Fruit fly (Drosophila melanogaster) whole organism, embryonic: ENCODE results near the gene CG1628.

Source experiments
- Aef1 ChIP-seq: fragments of 200-800 bp; sonication (Bioruptor generic); IDR thresholded peaks from 3 replicates; pipeline ENCODE4 v1.3.6; 2022; ENCODE audit warnings: missing biosample characterization, missing genetic modification characterization
- Atf3 ChIP-seq: fragments of 200-800 bp; sonication (Bioruptor generic); optimal IDR thresholded peaks from 3 replicates; lab custom pipeline; 2016; ENCODE audit warnings: missing biosample characterization, missing genetic modification characterization
- Atf6 ChIP-seq: fragments of 200-800 bp; sonication (Bioruptor generic); IDR thresholded peaks from 2 replicates; pipeline ENCODE4 v1.3.6; 2022; ENCODE audit warnings: missing biosample characterization, missing genetic modification characterization
- B-H1 ChIP-seq: fragments of 200-800 bp; sonication (Bioruptor generic); IDR thresholded peaks from 3 replicates; pipeline ENCODE4 v1.3.6; 2022; ENCODE audit warnings: missing biosample characterization, missing genetic modification characterization
- BEAF-32 ChIP-seq: fragments of 200-800 bp; sonication (Bioruptor generic); optimal IDR thresholded peaks from 3 replicates; lab custom pipeline; 2017; ENCODE audit warnings: missing biosample characterization, missing genetic modification characterization, mild to moderate bottlenecking, moderate library complexity, missing genetic modification reagents
- CG10366 ChIP-seq: fragments of 200-800 bp; sonication (Bioruptor generic); IDR thresholded peaks from 2 replicates; pipeline ENCODE4 v1.3.6; 2022; ENCODE audit warnings: missing biosample characterization, missing genetic modification characterization
- CG11560 ChIP-seq: fragments of 200-800 bp; sonication (Bioruptor generic); IDR thresholded peaks from 3 replicates; pipeline ENCODE4 v1.3.6; 2022; ENCODE audit warnings: missing biosample characterization, missing genetic modification characterization
- CG12219 ChIP-seq: fragments of 200-800 bp; sonication (Bioruptor generic); optimal IDR thresholded peaks from 3 replicates; lab custom pipeline; 2018; ENCODE audit warnings: missing biosample characterization, mild to moderate bottlenecking, missing genetic modification characterization
- CG12299 ChIP-seq: fragments of 200-800 bp; sonication (Bioruptor generic); optimal IDR thresholded peaks from 2 replicates; lab custom pipeline; 2018; ENCODE audit warnings: missing biosample characterization, mild to moderate bottlenecking, missing genetic modification characterization
- CG12391 ChIP-seq: fragments of 200-800 bp; sonication (Bioruptor generic); optimal IDR thresholded peaks from 3 replicates; lab custom pipeline; 2018; ENCODE audit warnings: missing biosample characterization, mild to moderate bottlenecking, missing genetic modification characterization, moderate library complexity
- CG2116 ChIP-seq: fragments of 200-800 bp; sonication (Bioruptor generic); optimal IDR thresholded peaks from 3 replicates; lab custom pipeline; 2018; ENCODE audit warnings: missing biosample characterization, mild to moderate bottlenecking, missing genetic modification characterization
- CG30431 ChIP-seq: fragments of 200-800 bp; sonication (Bioruptor generic); optimal IDR thresholded peaks from 2 replicates; lab custom pipeline; 2017; ENCODE audit warnings: missing biosample characterization, missing genetic modification characterization
- CG34376 ChIP-seq: fragments of 200-800 bp; sonication (Bioruptor generic); optimal IDR thresholded peaks from 2 replicates; lab custom pipeline; 2018; ENCODE audit warnings: missing biosample characterization, mild to moderate bottlenecking, missing genetic modification characterization
- CG5953 ChIP-seq: fragments of 200-800 bp; sonication (Bioruptor generic); IDR thresholded peaks from 2 replicates; pipeline ENCODE4 v1.3.6; 2022; ENCODE audit warnings: missing biosample characterization, missing genetic modification characterization
- CG8359 ChIP-seq: fragments of 200-800 bp; sonication (Bioruptor generic); optimal IDR thresholded peaks from 2 replicates; lab custom pipeline; 2017; ENCODE audit warnings: missing biosample characterization, mild to moderate bottlenecking, missing genetic modification characterization, borderline replicate concordance
- CG8478 ChIP-seq: fragments of >200 bp; optimal IDR thresholded peaks from 2 replicates; lab custom pipeline; 2018
- CG9932 ChIP-seq: fragments of 200-800 bp; sonication (Bioruptor generic); IDR thresholded peaks from 2 replicates; pipeline ENCODE4 v1.3.6; 2022; ENCODE audit warnings: missing biosample characterization, missing genetic modification characterization
- Deaf1 ChIP-seq: fragments of 200-800 bp; optimal IDR thresholded peaks from 3 replicates; lab custom pipeline; 2019; ENCODE audit warnings: missing biosample characterization, mild to moderate bottlenecking, missing genetic modification characterization, moderate library complexity
- Dek ChIP-seq: fragments of 200-800 bp; sonication (Bioruptor generic); optimal IDR thresholded peaks from 3 replicates; lab custom pipeline; 2019; ENCODE audit warnings: missing biosample characterization, mild to moderate bottlenecking, missing genetic modification characterization, moderate library complexity
- Dfd ChIP-seq, 2 experiments: fragments of >200 bp; optimal IDR thresholded peaks; 2 replicates each; lab custom pipeline; 2017; ENCODE audit warnings: missing biosample characterization in 2 of 2, missing genetic modification characterization in 2 of 2
- Dip2 ChIP-seq: fragments of 200-800 bp; sonication (Bioruptor generic); IDR thresholded peaks from 2 replicates; pipeline ENCODE4 v1.3.6; 2022; ENCODE audit warnings: missing biosample characterization, missing genetic modification characterization
- H15 ChIP-seq: fragments of 200-800 bp; sonication (Bioruptor generic); IDR thresholded peaks from 3 replicates; pipeline ENCODE4 v1.3.6; 2022; ENCODE audit warnings: missing biosample characterization, missing genetic modification characterization
- NFAT ChIP-seq: fragments of 200-800 bp; sonication (Bioruptor generic); IDR thresholded peaks from 2 replicates; pipeline ENCODE4 v1.3.6; 2022; ENCODE audit warnings: missing biosample characterization, missing genetic modification characterization
- NK7.1 ChIP-seq: fragments of 200-800 bp; sonication (Bioruptor generic); optimal IDR thresholded peaks from 3 replicates; lab custom pipeline; 2016; ENCODE audit warnings: missing biosample characterization, missing genetic modification characterization
- Nf-YC ChIP-seq: fragments of 200-800 bp; optimal IDR thresholded peaks from 3 replicates; lab custom pipeline; 2019; ENCODE audit warnings: missing biosample characterization, mild to moderate bottlenecking, missing genetic modification characterization, moderate library complexity
- PHDP ChIP-seq: fragments of 200-800 bp; sonication (Bioruptor generic); optimal IDR thresholded peaks from 3 replicates; lab custom pipeline; 2018; ENCODE audit warnings: missing biosample characterization, mild to moderate bottlenecking, missing genetic modification characterization, moderate library complexity
- Stat92E ChIP-seq, 3 experiments: fragments of >200 bp in 2 of 3; fragments of 200-800 bp in 1 of 3; sonication (Bioruptor generic) in 1 of 3; optimal IDR thresholded peaks; 2 replicates each; lab custom pipeline; 2017 to 2019; ENCODE audit warnings: missing biosample characterization in 3 of 3, missing genetic modification characterization in 3 of 3, mild to moderate bottlenecking in 1 of 3, moderate library complexity in 1 of 3
- TFAM ChIP-seq: fragments of 200-800 bp; sonication (Bioruptor generic); optimal IDR thresholded peaks from 2 replicates; lab custom pipeline; 2017; ENCODE audit warnings: missing biosample characterization, missing genetic modification characterization, inconsistent platforms
- Tbp ChIP-seq: fragments of >200 bp; optimal IDR thresholded peaks from 2 replicates; lab custom pipeline; 2018; ENCODE audit warnings: missing biosample characterization, missing genetic modification characterization
- Usf ChIP-seq: fragments of 200-800 bp; sonication (Bioruptor generic); optimal IDR thresholded peaks from 2 replicates; lab custom pipeline; 2017; ENCODE audit warnings: missing genotype, missing biosample characterization, missing genetic modification characterization
- bab2 ChIP-seq: fragments of 200-800 bp; sonication (Bioruptor generic); optimal IDR thresholded peaks from 2 replicates; lab custom pipeline; 2016; ENCODE audit warnings: missing biosample characterization, missing genetic modification characterization
- bcd ChIP-seq: fragments of 200-800 bp; sonication (Bioruptor generic); optimal IDR thresholded peaks from 2 replicates; lab custom pipeline; 2017; ENCODE audit warnings: missing biosample characterization, mild to moderate bottlenecking, missing genetic modification characterization
- br ChIP-seq: fragments of >200 bp; optimal IDR thresholded peaks from 2 replicates; lab custom pipeline; 2017
- btn ChIP-seq: fragments of 200-800 bp; sonication (Bioruptor generic); optimal IDR thresholded peaks from 2 replicates; lab custom pipeline; 2016; ENCODE audit warnings: missing biosample characterization, missing genetic modification characterization
- cas ChIP-seq: fragments of 200-800 bp; sonication (Bioruptor generic); IDR thresholded peaks from 2 replicates; pipeline ENCODE4 v1.3.6; 2022; ENCODE audit warnings: missing biosample characterization, missing genetic modification characterization
- chif ChIP-seq, 2 experiments: fragments of 200-800 bp; sonication (Bioruptor generic); optimal IDR thresholded peaks; 3 replicates each; lab custom pipeline; 2016; ENCODE audit warnings: missing biosample characterization in 2 of 2, missing genetic modification characterization in 2 of 2
- crol ChIP-seq: fragments of 200-800 bp; sonication (Bioruptor generic); IDR thresholded peaks from 2 replicates; pipeline ENCODE4 v1.3.6; 2022; ENCODE audit warnings: missing biosample characterization, missing genetic modification characterization
- dm ChIP-seq: fragments of 200-800 bp; sonication (Bioruptor generic); optimal IDR thresholded peaks from 3 replicates; lab custom pipeline; 2016; ENCODE audit warnings: missing biosample characterization, missing genetic modification characterization
- gfzf ChIP-seq: fragments of 200-800 bp; sonication (Bioruptor generic); optimal IDR thresholded peaks from 2 replicates; lab custom pipeline; 2016; ENCODE audit warnings: missing biosample characterization, mild to moderate bottlenecking, missing genetic modification characterization, moderate library complexity
- ham ChIP-seq: fragments of 200-800 bp; sonication (Bioruptor generic); IDR thresholded peaks from 2 replicates; pipeline ENCODE4 v1.3.6; 2022; ENCODE audit warnings: missing biosample characterization, missing genetic modification characterization
- insv ChIP-seq, 2 experiments: fragments of 200-800 bp; sonication (Bioruptor generic); optimal IDR thresholded peaks; 3 replicates each; lab custom pipeline; 2016 to 2018; ENCODE audit warnings: missing biosample characterization in 2 of 2, missing genetic modification characterization in 2 of 2
- jumu ChIP-seq: fragments of 200-800 bp; sonication (Bioruptor generic); optimal IDR thresholded peaks from 3 replicates; lab custom pipeline; 2016; ENCODE audit warnings: missing biosample characterization, missing genetic modification characterization
- kah ChIP-seq: fragments of 200-800 bp; sonication (Bioruptor generic); optimal IDR thresholded peaks from 2 replicates; lab custom pipeline; 2018; ENCODE audit warnings: missing biosample characterization, mild to moderate bottlenecking, missing genetic modification characterization
- klu ChIP-seq: fragments of 200-800 bp; sonication (Bioruptor generic); IDR thresholded peaks from 2 replicates; pipeline ENCODE4 v1.3.6; 2022; ENCODE audit warnings: missing biosample characterization, missing genetic modification characterization
- maf-S ChIP-seq: fragments of 200-800 bp; sonication (Bioruptor generic); optimal IDR thresholded peaks from 2 replicates; lab custom pipeline; 2016; ENCODE audit warnings: missing biosample characterization, missing genetic modification characterization
- mld ChIP-seq: fragments of 200-800 bp; sonication (Bioruptor generic); IDR thresholded peaks from 3 replicates; pipeline ENCODE4 v1.3.6; 2022; ENCODE audit warnings: missing biosample characterization, missing genetic modification characterization; ENCODE audit not compliant: partially characterized antibody
- nom ChIP-seq: fragments of 200-800 bp; sonication (Bioruptor generic); optimal IDR thresholded peaks from 2 replicates; lab custom pipeline; 2017; ENCODE audit warnings: missing biosample characterization, missing genetic modification characterization, mild to moderate bottlenecking, moderate library complexity, missing genetic modification reagents
- pb ChIP-seq: fragments of 200-800 bp; sonication (Bioruptor generic); optimal IDR thresholded peaks from 3 replicates; lab custom pipeline; 2016; ENCODE audit warnings: missing biosample characterization, missing genetic modification characterization
- phol ChIP-seq: fragments of 200-800 bp; sonication (Bioruptor generic); optimal IDR thresholded peaks from 3 replicates; lab custom pipeline; 2018; ENCODE audit warnings: missing biosample characterization, mild to moderate bottlenecking, missing genetic modification characterization, moderate library complexity
- scrt ChIP-seq: fragments of 200-800 bp; sonication (Bioruptor generic); optimal IDR thresholded peaks from 2 replicates; lab custom pipeline; 2018; ENCODE audit warnings: missing biosample characterization, mild to moderate bottlenecking, missing genetic modification characterization, moderate library complexity
- shn ChIP-seq: fragments of 200-800 bp; sonication (Bioruptor generic); optimal IDR thresholded peaks from 3 replicates; lab custom pipeline; 2016; ENCODE audit warnings: missing biosample characterization, missing genetic modification characterization
- tio ChIP-seq: fragments of 200-800 bp; sonication (Bioruptor generic); optimal IDR thresholded peaks from 2 replicates; lab custom pipeline; 2017; ENCODE audit warnings: missing biosample characterization, missing genetic modification characterization, inconsistent platforms
- wdn ChIP-seq: fragments of 200-800 bp; sonication (Bioruptor generic); IDR thresholded peaks from 2 replicates; pipeline ENCODE4 v1.3.6; 2022; ENCODE audit warnings: missing biosample characterization, missing genetic modification characterization

The CG1628 gene

dm6 chrX:10564145-10564544 is 38.4 kb downstream of the CG1628 start (continued):
- TF ChIP-seq nom (GFP tag; lab: Kevin White, UChicago), result no peak
- TF ChIP-seq klu, result no peak
- no peak for TF ChIP-seq dm (GFP tag; lab: Kevin White, UChicago)
- TF ChIP-seq mld (GFP tag; lab: Robert Waterston, UW), result no peak
- no peak for TF ChIP-seq crol (GFP tag; lab: Robert Waterston, UW)
- TF ChIP-seq PHDP, result no peak
- no peak for TF ChIP-seq wdn
- no peak for TF ChIP-seq Dek (tag; lab: Kevin White, UChicago)
- TF ChIP-seq Stat92E (GFP tag; optimal IDR thresholded peaks at IDR 0.05; lab: Kevin White, UChicago), result no peak
- TF ChIP-seq Nf-YC (tag; lab: Kevin White, UChicago), result no peak
- TF ChIP-seq H15 (GFP tag; lab: Robert Waterston, UW), result no peak
- TF ChIP-seq maf-S (GFP tag; lab: Kevin White, UChicago), result no peak
- no peak for TF ChIP-seq Usf
- no peak for TF ChIP-seq NFAT
- TF ChIP-seq tio, result no peak
- TF ChIP-seq BEAF-32 (GFP tag; lab: Kevin White, UChicago), result no peak
- TF ChIP-seq TFAM (GFP tag; lab: Kevin White, UChicago), result no peak
- TF ChIP-seq br, result no peak
- no peak for TF ChIP-seq Tbp (GFP tag; lab: Kevin White, UChicago)
- no peak for TF ChIP-seq Dfd (GFP tag; optimal IDR thresholded peaks at IDR 0.05; lab: Kevin White, UChicago)
- no peak for TF ChIP-seq CG2116 (GFP tag; lab: Kevin White, UChicago)
- no peak for TF ChIP-seq Deaf1 (tag; lab: Kevin White, UChicago)
- TF ChIP-seq CG8478 (lab: Kevin White, UChicago), result no peak
- TF ChIP-seq cas (GFP tag; lab: Robert Waterston, UW), result no peak
- no peak for TF ChIP-seq CG34376 (GFP tag; lab: Kevin White, UChicago)
- no peak for TF ChIP-seq ham
- no peak for TF ChIP-seq CG12299
- no peak for TF ChIP-seq Aef1
- peak; percentile 2 for TF ChIP-seq CG12219 (GFP tag; lab: Kevin White, UChicago)
- TF ChIP-seq CG5953 (GFP tag; lab: Robert Waterston, UW), result no peak
- TF ChIP-seq jumu, result no peak
- TF ChIP-seq bab2 (GFP tag; lab: Kevin White, UChicago), result no peak
- no peak for TF ChIP-seq Dip2 (GFP tag; lab: Robert Waterston, UW)
- TF ChIP-seq phol, result peak; percentile 7
- no peak for TF ChIP-seq gfzf (GFP tag; lab: Kevin White, UChicago)
- TF ChIP-seq insv (GFP tag; optimal IDR thresholded peaks at IDR 0.05; lab: Kevin White, UChicago), result no peak
- TF ChIP-seq CG8359, result no peak
- TF ChIP-seq B-H1 (GFP tag; lab: Robert Waterston, UW), result no peak
- TF ChIP-seq CG30431 (GFP tag; lab: Kevin White, UChicago), result no peak
- TF ChIP-seq CG11560 (tag; lab: Robert Waterston, UW), result no peak
- no peak for TF ChIP-seq Atf3 (GFP tag; lab: Kevin White, UChicago)
- 0 out of 2 replicates have a peak, but pooled peaks have one; percentile 5 for TF ChIP-seq CG9932
- no peak for TF ChIP-seq NK7.1 (GFP tag; lab: Kevin White, UChicago)
- no peak for TF ChIP-seq shn (GFP tag; lab: Kevin White, UChicago)
- TF ChIP-seq Atf6, result 0 out of 2 replicates have a peak, but pooled peaks have one; percentile 43
- TF ChIP-seq scrt, result peak; percentile 11
- no peak for TF ChIP-seq chif (GFP tag; optimal IDR thresholded peaks at IDR 0.05; lab: Kevin White, UChicago)
- no peak for TF ChIP-seq pb (GFP tag; lab: Kevin White, UChicago)
- TF ChIP-seq CG12391, result no peak
- TF ChIP-seq bcd (GFP tag; lab: Kevin White, UChicago), result no peak
- TF ChIP-seq kah, result no peak
- TF ChIP-seq CG10366, result 0 out of 2 replicates have a peak, but pooled peaks have one; percentile 13
- no peak for TF ChIP-seq btn (GFP tag; lab: Kevin White, UChicago)
